Fruit fly (Drosophila melanogaster) whole organism, embryonic: ENCODE measurements around the gene Rab21.
A peak's percentile ranks its signal among the peaks of the same experiment; 100 is the strongest.

Source experiments
- Ada2b ChIP-seq: fragments of 200-800 bp; sonication (Bioruptor generic); IDR thresholded peaks from 2 replicates; pipeline ENCODE4 v1.3.6; 2022; ENCODE audit warnings: missing biosample characterization, missing genetic modification characterization
- CG10321 ChIP-seq: fragments of 200-800 bp; sonication (Bioruptor generic); IDR thresholded peaks from 2 replicates; pipeline ENCODE4 v1.3.6; 2022; ENCODE audit warnings: missing biosample characterization, missing genetic modification characterization
- CG12659 ChIP-seq: fragments of 200-800 bp; sonication (Bioruptor generic); optimal IDR thresholded peaks from 3 replicates; lab custom pipeline; 2017; ENCODE audit warnings: mild to moderate bottlenecking, missing biosample characterization, missing genetic modification reagents, missing genetic modification characterization
- CG13123 ChIP-seq: fragments of 200-800 bp; sonication (Bioruptor generic); optimal IDR thresholded peaks from 2 replicates; lab custom pipeline; 2016; ENCODE audit warnings: missing biosample characterization, missing genetic modification characterization
- CG13775 ChIP-seq: fragments of 200-800 bp; sonication (Bioruptor generic); optimal IDR thresholded peaks from 3 replicates; lab custom pipeline; 2017; ENCODE audit warnings: missing biosample characterization, mild to moderate bottlenecking, missing genetic modification characterization
- CG13894 ChIP-seq: fragments of 200-800 bp; sonication (Bioruptor generic); optimal IDR thresholded peaks from 3 replicates; lab custom pipeline; 2018; ENCODE audit warnings: missing biosample characterization, mild to moderate bottlenecking, missing genetic modification characterization, moderate library complexity
- CG14667 ChIP-seq: fragments of 200-800 bp; sonication (Bioruptor generic); IDR thresholded peaks from 2 replicates; pipeline ENCODE4 v1.3.6; 2022; ENCODE audit warnings: missing biosample characterization, missing genetic modification characterization
- CG15479 ChIP-seq: fragments of 200-800 bp; sonication (Bioruptor generic); optimal IDR thresholded peaks from 3 replicates; lab custom pipeline; 2019; ENCODE audit warnings: missing biosample characterization, mild to moderate bottlenecking, missing genetic modification characterization, moderate library complexity
- CG1602 ChIP-seq: fragments of 200-800 bp; sonication (Bioruptor generic); optimal IDR thresholded peaks from 3 replicates; lab custom pipeline; 2016; ENCODE audit warnings: missing biosample characterization, missing genetic modification characterization
- CG17359 ChIP-seq: fragments of 200-800 bp; sonication (Bioruptor generic); optimal IDR thresholded peaks from 3 replicates; lab custom pipeline; 2018; ENCODE audit warnings: missing biosample characterization, mild to moderate bottlenecking, missing genetic modification characterization, moderate library complexity
- CG31441 ChIP-seq: fragments of 200-800 bp; sonication (Bioruptor generic); IDR thresholded peaks from 2 replicates; pipeline ENCODE4 v1.3.6; 2022; ENCODE audit warnings: missing biosample characterization, missing genetic modification characterization
- CG5245 ChIP-seq: fragments of 200-800 bp; sonication (Bioruptor generic); optimal IDR thresholded peaks from 3 replicates; lab custom pipeline; 2016; ENCODE audit warnings: missing biosample characterization, missing genetic modification characterization
- CG6683 ChIP-seq: fragments of 200-800 bp; sonication (Bioruptor generic); optimal IDR thresholded peaks from 2 replicates; lab custom pipeline; 2017; ENCODE audit warnings: missing biosample characterization, mild to moderate bottlenecking, missing genetic modification characterization, missing genetic modification reagents
- CG7786 ChIP-seq: fragments of 200-800 bp; sonication (Bioruptor generic); optimal IDR thresholded peaks from 2 replicates; lab custom pipeline; 2016; ENCODE audit warnings: missing biosample characterization, missing genetic modification characterization
- CrebB ChIP-seq: fragments of 200-800 bp; sonication (Bioruptor generic); optimal IDR thresholded peaks from 3 replicates; lab custom pipeline; 2018; ENCODE audit warnings: missing biosample characterization, mild to moderate bottlenecking, missing genetic modification characterization
- D ChIP-seq, 2 experiments: fragments of 200-800 bp in 1 of 2; fragments of >200 bp in 1 of 2; sonication (Bioruptor generic) in 1 of 2; optimal IDR thresholded peaks; 2 replicates in 1 of 2; 3 replicates in 1 of 2; lab custom pipeline; 2017; ENCODE audit warnings: mild to moderate bottlenecking in 1 of 2, missing biosample characterization in 1 of 2, missing genetic modification characterization in 1 of 2, missing genetic modification reagents in 1 of 2
- Deaf1 ChIP-seq: fragments of 200-800 bp; optimal IDR thresholded peaks from 3 replicates; lab custom pipeline; 2019; ENCODE audit warnings: missing biosample characterization, mild to moderate bottlenecking, missing genetic modification characterization, moderate library complexity
- Dp ChIP-seq: fragments of 200-800 bp; sonication (Bioruptor generic); optimal IDR thresholded peaks from 2 replicates; lab custom pipeline; 2018; ENCODE audit warnings: missing biosample characterization, mild to moderate bottlenecking, missing genetic modification characterization, moderate library complexity
- Dref ChIP-seq: fragments of 200-800 bp; sonication (Bioruptor generic); IDR thresholded peaks from 2 replicates; pipeline ENCODE4 v1.3.6; 2022; ENCODE audit warnings: missing biosample characterization, missing genetic modification characterization
- E2f1 ChIP-seq: fragments of 200-800 bp; sonication (Bioruptor generic); IDR thresholded peaks from 2 replicates; pipeline ENCODE4 v1.3.6; 2022; ENCODE audit warnings: missing biosample characterization, missing genetic modification characterization
- Fer2 ChIP-seq: fragments of 200-800 bp; sonication (Bioruptor generic); optimal IDR thresholded peaks from 2 replicates; lab custom pipeline; 2018; ENCODE audit warnings: missing biosample characterization, mild to moderate bottlenecking, missing genetic modification characterization, moderate library complexity
- H15 ChIP-seq: fragments of 200-800 bp; sonication (Bioruptor generic); IDR thresholded peaks from 3 replicates; pipeline ENCODE4 v1.3.6; 2022; ENCODE audit warnings: missing biosample characterization, missing genetic modification characterization
- H2.0 ChIP-seq: fragments of 200-800 bp; sonication (Bioruptor generic); IDR thresholded peaks from 2 replicates; pipeline ENCODE4 v1.3.6; 2022; ENCODE audit warnings: missing biosample characterization, missing genetic modification characterization
- HmgZ ChIP-seq: fragments of 200-800 bp; sonication (Bioruptor generic); optimal IDR thresholded peaks from 2 replicates; lab custom pipeline; 2018; ENCODE audit warnings: missing biosample characterization, mild to moderate bottlenecking, missing genetic modification characterization
- Hsf ChIP-seq: fragments of 200-800 bp; sonication (Bioruptor generic); optimal IDR thresholded peaks from 3 replicates; lab custom pipeline; 2016; ENCODE audit warnings: missing biosample characterization, missing genetic modification characterization
- Med ChIP-seq: fragments of 200-800 bp; sonication (Bioruptor generic); peaks from one replicate; lab custom pipeline; 2016; ENCODE audit warnings: missing biosample characterization, missing genetic modification characterization, mild to moderate bottlenecking, inconsistent platforms, moderate library complexity
- NK7.1 ChIP-seq: fragments of 200-800 bp; sonication (Bioruptor generic); optimal IDR thresholded peaks from 3 replicates; lab custom pipeline; 2016; ENCODE audit warnings: missing biosample characterization, missing genetic modification characterization
- abd-A ChIP-seq: fragments of 200-800 bp; sonication (Bioruptor generic); optimal IDR thresholded peaks from 3 replicates; lab custom pipeline; 2019; ENCODE audit warnings: missing biosample characterization, mild to moderate bottlenecking, missing genetic modification characterization, moderate library complexity
- aop ChIP-seq: fragments of 200-800 bp; sonication (Bioruptor generic); IDR thresholded peaks from 2 replicates; pipeline ENCODE4 v1.3.6; 2022; ENCODE audit warnings: missing biosample characterization, missing genetic modification characterization
- ash1 ChIP-seq: fragments of 200-800 bp; sonication (Bioruptor generic); optimal IDR thresholded peaks from 2 replicates; lab custom pipeline; 2018; ENCODE audit warnings: missing biosample characterization, mild to moderate bottlenecking, missing genetic modification characterization
- corto ChIP-seq: fragments of 200-800 bp; sonication (Bioruptor generic); optimal IDR thresholded peaks from 2 replicates; lab custom pipeline; 2016; ENCODE audit warnings: missing biosample characterization, mild to moderate bottlenecking, missing genetic modification characterization, moderate library complexity
- fd64A ChIP-seq: fragments of 200-800 bp; sonication (Bioruptor generic); optimal IDR thresholded peaks from 3 replicates; lab custom pipeline; 2018; ENCODE audit warnings: missing biosample characterization, mild to moderate bottlenecking, missing genetic modification characterization
- fd96Cb ChIP-seq: fragments of 200-800 bp; sonication (Bioruptor generic); optimal IDR thresholded peaks from 2 replicates; lab custom pipeline; 2018; ENCODE audit warnings: missing biosample characterization, mild to moderate bottlenecking, missing genetic modification characterization, moderate library complexity
- gcm2 ChIP-seq: fragments of 200-800 bp; sonication (Bioruptor generic); optimal IDR thresholded peaks from 2 replicates; lab custom pipeline; 2016; ENCODE audit warnings: missing biosample characterization, missing genetic modification characterization
- gt ChIP-seq: fragments of 200-800 bp; sonication (Bioruptor generic); IDR thresholded peaks from 2 replicates; pipeline ENCODE4 v1.3.6; 2022; ENCODE audit warnings: missing biosample characterization, missing genetic modification characterization
- hbn ChIP-seq: fragments of 200-800 bp; sonication (Bioruptor generic); IDR thresholded peaks from 2 replicates; pipeline ENCODE4 v1.3.6; 2022; ENCODE audit warnings: missing biosample characterization, missing genetic modification characterization; ENCODE audit not compliant: partially characterized antibody
- lilli ChIP-seq: fragments of 200-800 bp; sonication (Bioruptor generic); optimal IDR thresholded peaks from 3 replicates; lab custom pipeline; 2016; ENCODE audit warnings: missing biosample characterization, missing genetic modification characterization
- onecut ChIP-seq: fragments of 200-800 bp; sonication (Bioruptor generic); IDR thresholded peaks from 2 replicates; pipeline ENCODE4 v1.3.6; 2022; ENCODE audit warnings: missing biosample characterization, missing genetic modification characterization
- otp ChIP-seq: fragments of 200-800 bp; sonication (Bioruptor generic); IDR thresholded peaks from 3 replicates; pipeline ENCODE4, ENCODE4 v1.3.6; 2022; ENCODE audit warnings: missing biosample characterization, missing genetic modification characterization
- pho ChIP-seq: fragments of 200-800 bp; sonication (Bioruptor generic); optimal IDR thresholded peaks from 2 replicates; lab custom pipeline; 2016; ENCODE audit warnings: missing biosample characterization, missing genetic modification characterization
- prd ChIP-seq, 3 experiments: fragments of >200 bp in 2 of 3; fragments of 200-800 bp in 1 of 3; sonication (Bioruptor generic) in 1 of 3; optimal IDR thresholded peaks in 2 of 3; IDR thresholded peaks in 1 of 3; 2 replicates in 2 of 3; 3 replicates in 1 of 3; pipeline versions ENCODE4 v1.3.6 to Lab custom; 2017 to 2022; ENCODE audit warnings: missing biosample characterization in 1 of 3, missing genetic modification characterization in 1 of 3
- rib ChIP-seq: fragments of 200-800 bp; sonication (Bioruptor generic); IDR thresholded peaks from 2 replicates; pipeline ENCODE4 v1.3.6; 2022; ENCODE audit warnings: missing biosample characterization, missing genetic modification characterization
- row ChIP-seq: fragments of 200-800 bp; sonication (Bioruptor generic); IDR thresholded peaks from 3 replicates; pipeline ENCODE4 v1.3.6; 2022; ENCODE audit warnings: missing biosample characterization, missing genetic modification characterization
- sd ChIP-seq: fragments of 200-800 bp; sonication (Bioruptor generic); optimal IDR thresholded peaks from 3 replicates; lab custom pipeline; 2018; ENCODE audit warnings: missing biosample characterization, mild to moderate bottlenecking, missing genetic modification characterization, moderate library complexity
- sug ChIP-seq: fragments of 200-800 bp; optimal IDR thresholded peaks from 2 replicates; lab custom pipeline; 2019; ENCODE audit warnings: missing biosample characterization, mild to moderate bottlenecking, missing genetic modification characterization, moderate library complexity
- ttk ChIP-seq: fragments of 200-800 bp; sonication (Bioruptor generic); IDR thresholded peaks from 2 replicates; pipeline ENCODE4 v2.1.2; 2022; ENCODE audit warnings: missing biosample characterization, missing genetic modification characterization
- unpg ChIP-seq: fragments of 200-800 bp; sonication (Bioruptor generic); optimal IDR thresholded peaks from 3 replicates; lab custom pipeline; 2018; ENCODE audit warnings: missing biosample characterization, mild to moderate bottlenecking, missing genetic modification characterization, moderate library complexity
- yki ChIP-seq: fragments of >200 bp; optimal IDR thresholded peaks from 3 replicates; lab custom pipeline; 2018
- zfh1 ChIP-seq: fragments of 200-800 bp; sonication (Bioruptor generic); IDR thresholded peaks from 3 replicates; pipeline ENCODE4 v1.3.6; 2022; ENCODE audit warnings: missing biosample characterization, missing genetic modification characterization

Rab21 gene

dm6 chrX:23004598-23005469, 8.4 kb downstream of the Rab21 start, which contains the start of the genes stnA and stnB (continued):
- TF ChIP-seq Deaf1 (tag; lab: Kevin White, UChicago) = peak; percentile 2
- TF ChIP-seq CG5245 = no peak
- peak; percentile 45 for TF ChIP-seq lilli (GFP tag; lab: Kevin White, UChicago)
- no peak for TF ChIP-seq NK7.1
- TF ChIP-seq CG13123 (GFP tag; lab: Kevin White, UChicago) = no peak
- no peak for TF ChIP-seq Fer2
- TF ChIP-seq Med (GFP tag; lab: Kevin White, UChicago) = peak; percentile 76
- no peak for TF ChIP-seq onecut (GFP tag; lab: Robert Waterston, UW)
- no peak for TF ChIP-seq corto (GFP tag; lab: Kevin White, UChicago)
- TF ChIP-seq ttk = no peak; the same call in 1 of the 2 replicates
- peak; percentile 32 for TF ChIP-seq abd-A (tag; lab: Kevin White, UChicago)
- no peak for TF ChIP-seq CG15479 (GFP tag; lab: Kevin White, UChicago)
- TF ChIP-seq ash1 = no peak
- no peak for TF ChIP-seq Dp (GFP tag; lab: Kevin White, UChicago)
- TF ChIP-seq CG1602 = no peak
- peak; percentile 23 for TF ChIP-seq Hsf (GFP tag; lab: Kevin White, UChicago)
- no peak for TF ChIP-seq CG6683 (GFP tag; lab: Kevin White, UChicago)
- no peak for TF ChIP-seq zfh1 (GFP tag; lab: Robert Waterston, UW)
- TF ChIP-seq HmgZ (tag; lab: Kevin White, UChicago) = no peak
- TF ChIP-seq CG31441 = 0 out of 2 replicates have a peak, but pooled peaks have one; percentile 12
- no peak for TF ChIP-seq hbn
- TF ChIP-seq otp (GFP tag; lab: Robert Waterston, UW) = no peak
- TF ChIP-seq prd (optimal IDR thresholded peaks at IDR 0.05; lab: Kevin White, UChicago) = no peak
- no peak for TF ChIP-seq prd (GFP tag; IDR thresholded peaks at IDR 0.05; lab: Robert Waterston, UW)
- TF ChIP-seq CG13775 (GFP tag; lab: Kevin White, UChicago) = no peak
- peak; percentile 28 for TF ChIP-seq CG13894
- no peak for TF ChIP-seq CG12659
- peak; percentile 36 for TF ChIP-seq E2f1
- peak; percentile 28 for TF ChIP-seq sug (tag; lab: Kevin White, UChicago)
- no peak for TF ChIP-seq H2.0 (GFP tag; lab: Robert Waterston, UW)
- no peak for TF ChIP-seq unpg
- 0 out of 2 replicates have a peak, but pooled peaks have one; percentile 9 for TF ChIP-seq CG14667 (GFP tag; lab: Robert Waterston, UW)
- no peak for TF ChIP-seq fd64A (GFP tag; lab: Kevin White, UChicago)
- no peak for TF ChIP-seq gt (GFP tag; lab: Robert Waterston, UW)
- peak; percentile 12 for TF ChIP-seq CG17359
- no peak for TF ChIP-seq Dref
- peak; percentile 8 for TF ChIP-seq fd96Cb (tag; lab: Kevin White, UChicago)
- TF ChIP-seq CG7786 = no peak
- no peak for TF ChIP-seq D (optimal IDR thresholded peaks at IDR 0.05; lab: Kevin White, UChicago)
- TF ChIP-seq D (GFP tag; optimal IDR thresholded peaks at IDR 0.05; lab: Kevin White, UChicago) = no peak
- no peak for TF ChIP-seq gcm2
- no peak for TF ChIP-seq aop (GFP tag; lab: Robert Waterston, UW)
- TF ChIP-seq row = peak; percentile 84
- no peak for TF ChIP-seq CrebB (tag; lab: Kevin White, UChicago)
- no peak for TF ChIP-seq sd (tag; lab: Kevin White, UChicago)
- no peak for TF ChIP-seq yki (lab: Kevin White, UChicago)
- TF ChIP-seq H15 (GFP tag; lab: Robert Waterston, UW) = 0 out of 3 replicates have a peak, but pooled peaks have one; percentile 14
- 0 out of 2 replicates have a peak, but pooled peaks have one; percentile 13 for TF ChIP-seq Ada2b (GFP tag; lab: Robert Waterston, UW)
- TF ChIP-seq CG10321 (GFP tag; lab: Robert Waterston, UW) = no peak
- TF ChIP-seq rib (GFP tag; lab: Robert Waterston, UW) = no peak
- no peak for TF ChIP-seq pho (GFP tag; lab: Kevin White, UChicago)
